Worm (Caenorhabditis elegans) whole organism, L2 larva: ENCODE measurements around the gene bris-1.

Experiments used
- C34F6.9 ChIP-seq: fragments of 150-350 bp; optimal IDR thresholded peaks from 2 replicates; lab custom pipeline; 2014; ENCODE audit warnings: missing biosample characterization, missing genetic modification characterization
- F13H6.1 ChIP-seq: sonication (generic microtip); optimal IDR thresholded peaks from 2 replicates; lab custom pipeline; 2016; ENCODE audit warnings: missing genetic modification characterization, missing compliant biosample characterization
- R02D3.7 ChIP-seq: fragments of 150-350 bp; optimal IDR thresholded peaks from 2 replicates; lab custom pipeline; 2014; ENCODE audit warnings: missing biosample characterization, missing genetic modification characterization
- Y55F3AM.14 ChIP-seq: fragments of 200-800 bp; sonication (Bioruptor generic); optimal IDR thresholded peaks from 2 replicates; lab custom pipeline; 2018; ENCODE audit warnings: mild to moderate bottlenecking, missing genetic modification characterization, missing compliant biosample characterization
- ZK546.5 ChIP-seq: sonication (generic microtip); optimal IDR thresholded peaks from 2 replicates; lab custom pipeline; 2017; ENCODE audit warnings: missing biosample characterization, missing genetic modification characterization
- alr-1 ChIP-seq: fragments of 150-350 bp; optimal IDR thresholded peaks from 2 replicates; lab custom pipeline; 2014; ENCODE audit warnings: missing biosample characterization, missing genetic modification characterization
- ama-1 ChIP-seq: fragments of 150-350 bp; optimal IDR thresholded peaks from 2 replicates; lab custom pipeline; 2018; ENCODE audit warnings: inconsistent platforms
- blmp-1 ChIP-seq: sonication (generic microtip); optimal IDR thresholded peaks from 2 replicates; lab custom pipeline; 2017; ENCODE audit warnings: missing genetic modification characterization, mild to moderate bottlenecking, missing compliant biosample characterization, antibody characterized with exemption, moderate library complexity; ENCODE audit not compliant: insufficient read depth
- ceh-16 ChIP-seq: fragments of 150-350 bp; optimal IDR thresholded peaks from 2 replicates; lab custom pipeline; 2014; ENCODE audit warnings: missing biosample characterization, missing genetic modification characterization
- ceh-82 ChIP-seq: fragments of 150-350 bp; optimal IDR thresholded peaks from 2 replicates; lab custom pipeline; 2014; ENCODE audit warnings: missing biosample characterization, missing genetic modification characterization
- crh-2 ChIP-seq: sonication (generic microtip); optimal IDR thresholded peaks from 2 replicates; lab custom pipeline; 2017; ENCODE audit warnings: missing biosample characterization, missing genetic modification characterization
- dmd-4 ChIP-seq: sonication (generic microtip); optimal IDR thresholded peaks from 2 replicates; lab custom pipeline; 2017; ENCODE audit warnings: missing biosample characterization, missing genetic modification characterization
- elt-1 ChIP-seq: fragments of 150-350 bp; optimal IDR thresholded peaks from 2 replicates; lab custom pipeline; 2014; ENCODE audit warnings: missing biosample characterization, missing genetic modification characterization
- elt-3 ChIP-seq: sonication (generic microtip); optimal IDR thresholded peaks from 2 replicates; lab custom pipeline; 2017; ENCODE audit warnings: missing biosample characterization, missing genetic modification characterization
- fos-1 ChIP-seq: fragments of 150-350 bp; optimal IDR thresholded peaks from 2 replicates; lab custom pipeline; 2014; ENCODE audit warnings: missing biosample characterization, missing genetic modification characterization
- gmeb-1 ChIP-seq: fragments of 150-350 bp; optimal IDR thresholded peaks from 2 replicates; lab custom pipeline; 2014; ENCODE audit warnings: missing biosample characterization, missing genetic modification characterization
- lin-11 ChIP-seq: fragments of 150-350 bp; sonication (generic microtip); optimal IDR thresholded peaks from 2 replicates; lab custom pipeline; 2014; ENCODE audit warnings: missing biosample characterization, missing genetic modification characterization, inconsistent platforms, mixed read lengths
- lin-13 ChIP-seq: fragments of 150-350 bp; optimal IDR thresholded peaks from 2 replicates; lab custom pipeline; 2014; ENCODE audit warnings: missing biosample characterization, missing genetic modification reagents, missing genetic modification characterization
- lin-39 ChIP-seq: fragments of 150-350 bp; optimal IDR thresholded peaks from 2 replicates; lab custom pipeline; 2014; ENCODE audit warnings: missing biosample characterization, missing genetic modification reagents, missing genetic modification characterization
- lsy-2 ChIP-seq, 2 experiments: fragments of 150-350 bp in 1 of 2; sonication (generic microtip) in 1 of 2; optimal IDR thresholded peaks; 2 replicates each; lab custom pipeline; 2014 to 2017; ENCODE audit warnings: missing biosample characterization in 2 of 2, missing genetic modification characterization in 2 of 2
- mab-5 ChIP-seq: fragments of 150-350 bp; optimal IDR thresholded peaks from 2 replicates; lab custom pipeline; 2014; ENCODE audit warnings: missing biosample characterization, missing genetic modification characterization
- mbf-1 ChIP-seq: sonication (generic microtip); optimal IDR thresholded peaks from 2 replicates; lab custom pipeline; 2017; ENCODE audit warnings: missing biosample characterization, missing genetic modification characterization
- mdl-1 ChIP-seq, 2 experiments: fragments of 150-350 bp in 1 of 2; sonication (generic microtip) in 1 of 2; optimal IDR thresholded peaks; 2 replicates each; lab custom pipeline; 2017; ENCODE audit warnings: missing biosample characterization in 2 of 2, missing genetic modification characterization in 2 of 2
- nhr-10 ChIP-seq: sonication (generic microtip); optimal IDR thresholded peaks from 2 replicates; lab custom pipeline; 2017; ENCODE audit warnings: missing biosample characterization, missing genetic modification characterization
- nhr-11 ChIP-seq: fragments of 150-350 bp; optimal IDR thresholded peaks from 2 replicates; lab custom pipeline; 2014; ENCODE audit warnings: missing biosample characterization, missing genetic modification characterization
- nhr-12 ChIP-seq: fragments of 150-350 bp; optimal IDR thresholded peaks from 2 replicates; lab custom pipeline; 2014; ENCODE audit warnings: missing biosample characterization, missing genetic modification characterization
- nhr-129 ChIP-seq: fragments of 150-350 bp; optimal IDR thresholded peaks from 2 replicates; lab custom pipeline; 2014; ENCODE audit warnings: missing biosample characterization, missing genetic modification characterization
- nhr-21 ChIP-seq: fragments of 150-350 bp; optimal IDR thresholded peaks from 2 replicates; lab custom pipeline; 2014; ENCODE audit warnings: missing biosample characterization, missing genetic modification characterization
- nhr-23 ChIP-seq: fragments of 150-350 bp; optimal IDR thresholded peaks from 2 replicates; lab custom pipeline; 2014; ENCODE audit warnings: missing biosample characterization, missing genetic modification reagents, missing genetic modification characterization
- nhr-25 ChIP-seq: fragments of 150-350 bp; sonication (generic microtip); optimal IDR thresholded peaks from 3 replicates; lab custom pipeline; 2014; ENCODE audit warnings: missing biosample characterization, missing genetic modification characterization
- nhr-6 ChIP-seq: fragments of 150-350 bp; optimal IDR thresholded peaks from 2 replicates; lab custom pipeline; 2014; ENCODE audit warnings: missing biosample characterization, missing genetic modification characterization
- sem-4 ChIP-seq: fragments of 150-350 bp; optimal IDR thresholded peaks from 2 replicates; lab custom pipeline; 2014; ENCODE audit warnings: missing biosample characterization, missing genetic modification reagents, missing genetic modification characterization
- sma-3 ChIP-seq: sonication (generic microtip); optimal IDR thresholded peaks from 2 replicates; lab custom pipeline; 2016; ENCODE audit warnings: missing genetic modification reagents, missing genetic modification characterization, missing compliant biosample characterization
- sma-9 ChIP-seq, 2 experiments: fragments of 150-350 bp in 1 of 2; sonication (generic microtip) in 1 of 2; optimal IDR thresholded peaks; 2 replicates each; lab custom pipeline; 2014 to 2016; ENCODE audit warnings: missing genetic modification characterization in 2 of 2, mild to moderate bottlenecking in 1 of 2, missing biosample characterization in 1 of 2, missing compliant biosample characterization in 1 of 2, missing genetic modification reagents in 1 of 2, moderate library complexity in 1 of 2
- snpc-4 ChIP-seq: fragments of 150-350 bp; optimal IDR thresholded peaks from 2 replicates; lab custom pipeline; 2014; ENCODE audit warnings: missing biosample characterization, missing genetic modification characterization
- unc-39 ChIP-seq: fragments of 150-350 bp; optimal IDR thresholded peaks from 2 replicates; lab custom pipeline; 2014; ENCODE audit warnings: missing biosample characterization, missing genetic modification characterization
- unc-55 ChIP-seq: fragments of 150-350 bp; sonication (generic microtip); optimal IDR thresholded peaks from 3 replicates; lab custom pipeline; 2014; ENCODE audit warnings: missing biosample characterization, missing genetic modification reagents, missing genetic modification characterization
- unc-62 ChIP-seq: fragments of 150-350 bp; optimal IDR thresholded peaks from 2 replicates; lab custom pipeline; 2014; ENCODE audit warnings: missing biosample characterization, missing genetic modification reagents, missing genetic modification characterization
- zag-1 ChIP-seq: fragments of 150-350 bp; optimal IDR thresholded peaks from 2 replicates; lab custom pipeline; 2014; ENCODE audit warnings: missing biosample characterization, missing genetic modification characterization
- ztf-11 ChIP-seq: sonication (generic microtip); optimal IDR thresholded peaks from 2 replicates; lab custom pipeline; 2017; ENCODE audit warnings: missing biosample characterization, missing genetic modification characterization
- ztf-4 ChIP-seq: fragments of 150-350 bp; optimal IDR thresholded peaks from 2 replicates; lab custom pipeline; 2014; ENCODE audit warnings: missing biosample characterization, missing genetic modification characterization

Gene bris-1

ce11 chrIV:3805219-3805618 is 13.9 kb downstream of the bris-1 start, which contains the start of gene fbxc-47:
Gene fbxc-47 (plus strand): TSS chrIV:3805519.
- TF ChIP-seq nhr-10 (tag; lab: Kevin White, UChicago) = no peak
- TF ChIP-seq alr-1 = no peak
- TF ChIP-seq nhr-25 = no peak
- no peak for TF ChIP-seq lsy-2 (tag; optimal IDR thresholded peaks at IDR 0.05; lab: Kevin White, UChicago)
- TF ChIP-seq nhr-129 (tag; lab: Kevin White, UChicago) = no peak
- no peak for TF ChIP-seq lin-11 (tag; lab: Kevin White, UChicago)
- no peak for TF ChIP-seq unc-62 (GFP tag; lab: Kevin White, UChicago)
- TF ChIP-seq mab-5 (tag; lab: Kevin White, UChicago) = no peak
- no peak for TF ChIP-seq mbf-1 (tag; lab: Kevin White, UChicago)
- TF ChIP-seq lin-39 = no peak
- TF ChIP-seq mdl-1 (tag; optimal IDR thresholded peaks at IDR 0.05; lab: Kevin White, UChicago) = no peak
- TF ChIP-seq crh-2 = no peak
- no peak for TF ChIP-seq ZK546.5
- no peak for TF ChIP-seq nhr-23 (tag; lab: Kevin White, UChicago)
- TF ChIP-seq ztf-4 (tag; lab: Kevin White, UChicago) = no peak
- TF ChIP-seq fos-1 (tag; lab: Kevin White, UChicago) = no peak

DNA sequence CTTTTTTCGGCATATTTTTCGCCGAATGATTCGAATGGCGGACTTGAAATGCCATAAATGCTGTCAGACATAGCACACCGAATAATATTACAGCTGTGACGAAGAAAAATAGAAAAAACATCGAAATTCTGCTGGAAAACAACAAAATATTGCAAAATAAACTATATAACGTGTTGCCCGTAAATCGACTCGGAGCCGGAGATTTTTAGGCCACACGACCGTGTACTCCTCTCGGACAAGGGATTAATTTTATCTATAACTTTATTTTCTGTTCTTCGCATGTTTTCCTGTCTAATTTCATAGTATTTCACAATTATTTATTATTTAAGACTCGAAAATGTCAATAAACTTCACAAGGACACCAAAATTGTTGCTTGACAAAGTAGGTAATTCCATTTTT is 15.9 kb downstream of the bris-1 start, which contains the start of the genes algn-14 and M02B7.2:
TSS of gene algn-14 (minus strand) at position 175 of the 400 bp plus-strand sequence.
TSS of gene M02B7.2 (plus strand) at position 330 of the 400 bp plus-strand sequence.
- TF ChIP-seq lsy-2 (tag; optimal IDR thresholded peaks at IDR 0.05; lab: Kevin White, UChicago) = peak; percentile 33 to 80
- no peak for TF ChIP-seq mbf-1 (tag; lab: Kevin White, UChicago)
- no peak for TF ChIP-seq unc-62 (GFP tag; lab: Kevin White, UChicago)
- TF ChIP-seq mdl-1 (tag; optimal IDR thresholded peaks at IDR 0.05; lab: Kevin White, UChicago) = no peak
- no peak for TF ChIP-seq nhr-11
- TF ChIP-seq ztf-11 (tag; lab: Kevin White, UChicago) = no peak
- peak; percentile 57 for TF ChIP-seq F13H6.1 (tag; lab: Kevin White, UChicago)
- no peak for TF ChIP-seq unc-39 (tag; lab: Kevin White, UChicago)
- no peak for TF ChIP-seq lin-11 (tag; lab: Kevin White, UChicago)
- no peak for TF ChIP-seq lin-39
- TF ChIP-seq nhr-12 (tag; lab: Kevin White, UChicago) = no peak
- TF ChIP-seq fos-1 (tag; lab: Kevin White, UChicago) = peak; percentile 14
- no peak for TF ChIP-seq snpc-4 (tag; lab: Kevin White, UChicago)
- TF ChIP-seq nhr-6 (tag; lab: Kevin White, UChicago) = no peak
- TF ChIP-seq R02D3.7 (tag; lab: Kevin White, UChicago) = peak; percentile 67
- TF ChIP-seq sma-3 (GFP tag; lab: Kevin White, UChicago) = peak; percentile 74
- peak; percentile 48 for TF ChIP-seq crh-2
- no peak for TF ChIP-seq zag-1
- no peak for TF ChIP-seq elt-1
- TF ChIP-seq C34F6.9 (tag; lab: Kevin White, UChicago) = peak; percentile 61
- TF ChIP-seq ama-1 (lab: Kevin White, UChicago) = no peak
- peak; percentile 39 for TF ChIP-seq lin-13
- TF ChIP-seq ceh-82 (tag; lab: Kevin White, UChicago) = no peak
- no peak for TF ChIP-seq elt-3
- no peak for TF ChIP-seq nhr-129 (tag; lab: Kevin White, UChicago)
- TF ChIP-seq sem-4 (tag; lab: Kevin White, UChicago) = no peak
- TF ChIP-seq nhr-25 = peak; percentile 49
- TF ChIP-seq mab-5 (tag; lab: Kevin White, UChicago) = peak; percentile 33
- TF ChIP-seq ZK546.5 = no peak
- TF ChIP-seq Y55F3AM.14 (GFP tag; lab: Kevin White, UChicago) = no peak
- peak; percentile 64 for TF ChIP-seq unc-55 (GFP tag; lab: Kevin White, UChicago)
- no peak for TF ChIP-seq dmd-4
- TF ChIP-seq nhr-23 (tag; lab: Kevin White, UChicago) = no peak
- TF ChIP-seq ztf-4 (tag; lab: Kevin White, UChicago) = no peak
- peak; percentile 66 for TF ChIP-seq gmeb-1
- no peak for TF ChIP-seq ceh-16
- no peak for TF ChIP-seq blmp-1 (tag; lab: Kevin White, UChicago)
- peak; percentile 85 for TF ChIP-seq sma-9 (GFP tag; optimal IDR thresholded peaks at IDR 0.05; lab: Kevin White, UChicago)
- no peak for TF ChIP-seq sma-9 (tag; optimal IDR thresholded peaks at IDR 0.05; lab: Kevin White, UChicago)
- TF ChIP-seq nhr-21 = peak; percentile 18
